Worm (Caenorhabditis elegans) whole organism, L4/young adult: ENCODE results near the gene bud-31.

Source experiments
- dao-5 ChIP-seq: sonication (generic microtip); optimal IDR thresholded peaks from 2 replicates; lab custom pipeline; 2016; ENCODE audit warnings: missing genotype, missing genetic modification characterization, moderate library complexity, missing compliant biosample characterization
- him-1 ChIP-seq: sonication (generic microtip); optimal IDR thresholded peaks from 2 replicates; lab custom pipeline; 2016; ENCODE audit warnings: missing genotype, missing genetic modification reagents, missing genetic modification characterization, missing compliant biosample characterization

DNA sequence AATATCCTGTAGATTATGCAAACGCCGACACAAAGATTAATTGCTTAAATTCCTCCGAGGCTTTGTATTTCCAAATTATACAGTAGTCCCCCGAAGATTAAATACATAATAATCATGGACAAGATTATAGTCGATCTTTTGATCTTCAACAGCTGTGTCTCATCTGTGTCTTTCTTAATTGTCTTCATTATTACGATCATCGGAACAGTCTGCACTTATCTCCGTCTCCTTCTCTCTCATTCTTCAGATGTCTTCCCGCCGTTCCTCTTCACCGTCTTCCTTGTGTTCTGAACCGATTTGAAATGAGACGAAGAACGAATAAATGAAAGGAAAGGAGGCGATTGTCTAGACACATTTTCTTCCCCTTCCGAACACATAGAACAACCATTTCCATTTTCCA, 35.2 kb downstream of the bud-31 start:
- TF ChIP-seq dao-5 (no peak), him-1 (no peak)
